Worm (Caenorhabditis elegans) whole organism, midembryonic: Measurements from ENCODE around the gene nspb-6.

Source experiments
- cog-1 ChIP-seq: sonication (generic microtip); optimal IDR thresholded peaks from 2 replicates; lab custom pipeline; 2016; ENCODE audit warnings: missing genetic modification characterization, missing compliant biosample characterization
- flt-1 ChIP-seq: fragments of 200-800 bp; sonication (Bioruptor generic); IDR thresholded peaks from 2 replicates; pipeline ENCODE4 v1.3.6; 2022; ENCODE audit warnings: missing genetic modification characterization, missing compliant biosample characterization
- klf-2 ChIP-seq: fragments of 200-800 bp; sonication (Bioruptor generic); conservative IDR thresholded peaks from 2 replicates; pipeline ENCODE4 v1.3.6; 2022; ENCODE audit warnings: missing genetic modification reagents, missing genetic modification characterization, missing compliant biosample characterization
- med-1 ChIP-seq: sonication (generic microtip); optimal IDR thresholded peaks from 2 replicates; lab custom pipeline; 2017; ENCODE audit warnings: missing genetic modification characterization, mild to moderate bottlenecking, missing compliant biosample characterization, antibody characterized with exemption, missing genetic modification reagents; ENCODE audit not compliant: insufficient read depth
- ref-1 ChIP-seq: fragments of 200-800 bp; sonication (Bioruptor generic); conservative IDR thresholded peaks from 2 replicates; pipeline ENCODE4 v1.3.6; 2022; ENCODE audit warnings: missing genetic modification reagents, missing genetic modification characterization, missing compliant biosample characterization
- tab-1 ChIP-seq: fragments of 200-800 bp; sonication (Bioruptor generic); IDR thresholded peaks from 2 replicates; pipeline ENCODE4 v1.3.6; 2022; ENCODE audit warnings: missing genetic modification characterization, missing compliant biosample characterization
- ztf-23 ChIP-seq: fragments of 200-800 bp; sonication (Bioruptor generic); IDR thresholded peaks from 2 replicates; pipeline ENCODE4 v1.3.6; 2022; ENCODE audit warnings: missing genetic modification reagents, missing genetic modification characterization, missing compliant biosample characterization
- ztf-29 ChIP-seq: fragments of 200-800 bp; sonication (Bioruptor generic); IDR thresholded peaks from 2 replicates; pipeline ENCODE4 v1.3.6; 2022; ENCODE audit warnings: missing genetic modification reagents, missing genetic modification characterization, missing compliant biosample characterization

ce11 chrIV:5860762-5861161, 34.5 kb upstream of the nspb-6 start:
- TF ChIP-seq ztf-23 (GFP tag; lab: Robert Waterston, UW) (no peak), ztf-29 (GFP tag; lab: Robert Waterston, UW) (no peak), ref-1 (GFP tag; lab: Robert Waterston, UW) (no peak), tab-1 (GFP tag; lab: Robert Waterston, UW) (no peak), med-1 (no peak), flt-1 (GFP tag; lab: Robert Waterston, UW) (no peak; the same call in 1 of the 2 replicates), cog-1 (tag; lab: Kevin White, UChicago) (no peak), klf-2 (no peak)
